Worm (Caenorhabditis elegans) whole organism, L4 larva: ENCODE measurements around the gene fbxa-220.

Experiments used
- F10B5.3 ChIP-seq: sonication (generic microtip); optimal IDR thresholded peaks from 2 replicates; lab custom pipeline; 2016; ENCODE audit warnings: mild to moderate bottlenecking, missing genetic modification characterization, missing compliant biosample characterization
- F44E2.7 ChIP-seq: fragments of 200-800 bp; sonication (Bioruptor generic); IDR thresholded peaks from 2 replicates; pipeline ENCODE4 v2.1.2; 2022; ENCODE audit warnings: missing genetic modification characterization, missing compliant biosample characterization
- R02D3.7 ChIP-seq: fragments of 150-350 bp; sonication (generic microtip); optimal IDR thresholded peaks from 3 replicates; lab custom pipeline; 2014; ENCODE audit warnings: missing biosample characterization, missing genetic modification characterization
- T20F7.1 ChIP-seq: fragments of 200-800 bp; sonication (Bioruptor generic); optimal IDR thresholded peaks from 2 replicates; lab custom pipeline; 2018; ENCODE audit warnings: mild to moderate bottlenecking, missing genetic modification characterization, missing compliant biosample characterization
- Y48G9A.11 ChIP-seq: fragments of 200-800 bp; sonication (Bioruptor generic); IDR thresholded peaks from 2 replicates; pipeline ENCODE4 v1.3.6; 2022; ENCODE audit warnings: missing genetic modification reagents, missing genetic modification characterization, missing compliant biosample characterization
- ZK337.2 ChIP-seq: fragments of 200-800 bp; sonication (Bioruptor generic); IDR thresholded peaks from 2 replicates; pipeline ENCODE4 v1.3.6; 2022; ENCODE audit warnings: missing genetic modification reagents, missing genetic modification characterization, missing compliant biosample characterization
- ZK546.5 ChIP-seq, 2 experiments: sonication (generic microtip); optimal IDR thresholded peaks; 2 replicates each; lab custom pipeline; 2017; ENCODE audit warnings: missing biosample characterization in 2 of 2, missing genetic modification characterization in 2 of 2
- aha-1 ChIP-seq: fragments of 150-350 bp; peaks from one replicate; lab custom pipeline; 2014; ENCODE audit warnings: missing biosample characterization, missing genetic modification characterization
- arid-1 ChIP-seq: fragments of 200-800 bp; sonication (Bioruptor generic); conservative IDR thresholded peaks from 2 replicates; pipeline ENCODE4 v1.3.6; 2022; ENCODE audit warnings: missing genetic modification reagents, missing genetic modification characterization, missing compliant biosample characterization
- ceh-20 ChIP-seq: fragments of 200-800 bp; sonication (Bioruptor generic); IDR thresholded peaks from 2 replicates; pipeline ENCODE4 v1.3.6; 2022; ENCODE audit warnings: missing genetic modification reagents, missing genetic modification characterization, missing compliant biosample characterization
- ces-1 ChIP-seq: fragments of 150-350 bp; sonication (generic microtip); optimal IDR thresholded peaks from 4 replicates; lab custom pipeline; 2014; ENCODE audit warnings: missing biosample characterization, missing genetic modification reagents, missing genetic modification characterization
- daf-12 ChIP-seq: fragments of 150-350 bp; optimal IDR thresholded peaks from 2 replicates; lab custom pipeline; 2014; ENCODE audit warnings: missing biosample characterization, missing genetic modification reagents, missing genetic modification characterization
- dmd-9 ChIP-seq: fragments of 200-800 bp; sonication (Bioruptor generic); IDR thresholded peaks from 2 replicates; pipeline ENCODE4 v1.3.6; 2022; ENCODE audit warnings: missing genetic modification reagents, missing genetic modification characterization, missing compliant biosample characterization
- fkh-10 ChIP-seq: fragments of 150-350 bp; optimal IDR thresholded peaks from 2 replicates; lab custom pipeline; 2014; ENCODE audit warnings: missing biosample characterization, missing genetic modification reagents, missing genetic modification characterization
- gei-8 ChIP-seq: fragments of 200-800 bp; sonication (Bioruptor generic); optimal IDR thresholded peaks from 2 replicates; lab custom pipeline; 2018; ENCODE audit warnings: mild to moderate bottlenecking, missing genetic modification characterization, missing compliant biosample characterization
- hif-1 ChIP-seq, 2 experiments: sonication (generic microtip); optimal IDR thresholded peaks; 2 replicates each; lab custom pipeline; 2016 to 2017; ENCODE audit warnings: missing compliant biosample characterization in 2 of 2, missing genetic modification characterization in 2 of 2, missing genetic modification reagents in 2 of 2, missing genotype in 2 of 2, mild to moderate bottlenecking in 1 of 2
- jun-1 ChIP-seq: fragments of 150-350 bp; optimal IDR thresholded peaks from 2 replicates; lab custom pipeline; 2014; ENCODE audit warnings: missing biosample characterization, missing genetic modification reagents, missing genetic modification characterization
- lim-7 ChIP-seq: fragments of 200-800 bp; sonication (Bioruptor generic); IDR thresholded peaks from 2 replicates; pipeline ENCODE4 v1.3.6; 2022; ENCODE audit warnings: missing genetic modification characterization, missing compliant biosample characterization
- lin-13 ChIP-seq: fragments of 150-350 bp; optimal IDR thresholded peaks from 2 replicates; lab custom pipeline; 2014; ENCODE audit warnings: missing biosample characterization, missing genetic modification reagents, missing genetic modification characterization
- lin-38 ChIP-seq: fragments of 200-800 bp; sonication (Bioruptor generic); IDR thresholded peaks from 2 replicates; pipeline ENCODE4 v1.3.6; 2022; ENCODE audit warnings: missing genetic modification reagents, missing genetic modification characterization, missing compliant biosample characterization
- lir-3 ChIP-seq: sonication (generic microtip); optimal IDR thresholded peaks from 2 replicates; lab custom pipeline; 2016; ENCODE audit warnings: mild to moderate bottlenecking, missing genetic modification characterization, missing compliant biosample characterization
- lsy-2 ChIP-seq, 2 experiments: fragments of 150-350 bp in 1 of 2; sonication (generic microtip) in 1 of 2; optimal IDR thresholded peaks; 2 replicates each; lab custom pipeline; 2014 to 2017; ENCODE audit warnings: missing biosample characterization in 2 of 2, missing genetic modification characterization in 2 of 2
- madf-5 ChIP-seq, 2 experiments: fragments of 200-800 bp; sonication (Bioruptor generic); IDR thresholded peaks; 2 replicates each; pipeline ENCODE4 v1.3.6; 2022; ENCODE audit warnings: missing compliant biosample characterization in 2 of 2, missing genetic modification characterization in 2 of 2
- mdt-29 ChIP-seq: fragments of 200-800 bp; sonication (Bioruptor generic); IDR thresholded peaks from 2 replicates; pipeline ENCODE4 v1.3.6; 2022; ENCODE audit warnings: missing genetic modification reagents, missing genetic modification characterization, missing compliant biosample characterization
- mes-2 ChIP-seq: sonication (generic microtip); optimal IDR thresholded peaks from 2 replicates; lab custom pipeline; 2016; ENCODE audit warnings: missing genotype, mild to moderate bottlenecking, missing genetic modification characterization, missing compliant biosample characterization; ENCODE audit not compliant: poor library complexity, severe bottlenecking
- nhr-10 ChIP-seq: fragments of 150-350 bp; optimal IDR thresholded peaks from 2 replicates; lab custom pipeline; 2014; ENCODE audit warnings: missing biosample characterization, missing genetic modification characterization
- nhr-237 ChIP-seq: sonication (generic microtip); optimal IDR thresholded peaks from 2 replicates; lab custom pipeline; 2017; ENCODE audit warnings: missing biosample characterization, missing genetic modification characterization
- nhr-25 ChIP-seq: sonication (generic microtip); optimal IDR thresholded peaks from 2 replicates; lab custom pipeline; 2017; ENCODE audit warnings: missing genetic modification characterization, mild to moderate bottlenecking, missing compliant biosample characterization, antibody characterized with exemption, moderate library complexity, borderline replicate concordance; ENCODE audit not compliant: insufficient read depth
- nhr-41 ChIP-seq: fragments of 200-800 bp; sonication (Bioruptor generic); IDR thresholded peaks from 2 replicates; pipeline ENCODE4 v1.3.6; 2022; ENCODE audit warnings: missing genetic modification reagents, missing genetic modification characterization, missing compliant biosample characterization
- nhr-48 ChIP-seq: sonication (generic microtip); optimal IDR thresholded peaks from 2 replicates; lab custom pipeline; 2016; ENCODE audit warnings: mild to moderate bottlenecking, missing genetic modification characterization, missing compliant biosample characterization
- nhr-77 ChIP-seq: fragments of 150-350 bp; optimal IDR thresholded peaks from 2 replicates; lab custom pipeline; 2014; ENCODE audit warnings: missing biosample characterization, missing genetic modification characterization
- php-3 ChIP-seq: fragments of 200-800 bp; sonication (Bioruptor generic); IDR thresholded peaks from 2 replicates; pipeline ENCODE4 v1.3.6; 2022; ENCODE audit warnings: missing genetic modification reagents, missing genetic modification characterization, missing compliant biosample characterization
- saeg-2 ChIP-seq: fragments of 200-800 bp; sonication (Bioruptor generic); IDR thresholded peaks from 2 replicates; pipeline ENCODE4 v1.3.6; 2022; ENCODE audit warnings: missing genetic modification reagents, missing genetic modification characterization, missing compliant biosample characterization
- sdz-12 ChIP-seq: fragments of 200-800 bp; sonication (Bioruptor generic); optimal IDR thresholded peaks from 2 replicates; lab custom pipeline; 2018; ENCODE audit warnings: mild to moderate bottlenecking, missing genetic modification characterization, missing compliant biosample characterization
- set-16 ChIP-seq: fragments of 200-800 bp; sonication (Bioruptor generic); IDR thresholded peaks from 2 replicates; pipeline ENCODE4 v1.3.6; 2022; ENCODE audit warnings: missing genetic modification reagents, missing genetic modification characterization, missing compliant biosample characterization
- skn-1 ChIP-seq: fragments of 150-350 bp; optimal IDR thresholded peaks from 2 replicates; lab custom pipeline; 2014; ENCODE audit warnings: missing biosample characterization, missing genetic modification characterization
- spr-3 ChIP-seq: fragments of 200-800 bp; sonication (Bioruptor generic); optimal IDR thresholded peaks from 2 replicates; lab custom pipeline; 2018; ENCODE audit warnings: mild to moderate bottlenecking, missing genetic modification characterization, missing compliant biosample characterization
- unc-130 ChIP-seq: sonication (generic microtip); optimal IDR thresholded peaks from 2 replicates; lab custom pipeline; 2016; ENCODE audit warnings: missing genetic modification reagents, missing genetic modification characterization, missing compliant biosample characterization
- unc-39 ChIP-seq: sonication (generic microtip); optimal IDR thresholded peaks from 2 replicates; lab custom pipeline; 2017; ENCODE audit warnings: missing biosample characterization, missing genetic modification characterization
- zfp-2 ChIP-seq: sonication (generic microtip); optimal IDR thresholded peaks from 2 replicates; lab custom pipeline; 2016; ENCODE audit warnings: mild to moderate bottlenecking, missing genetic modification characterization, missing compliant biosample characterization
- zip-11 ChIP-seq: fragments of 200-800 bp; sonication (Bioruptor generic); IDR thresholded peaks from 2 replicates; pipeline ENCODE4 v1.3.6; 2022; ENCODE audit warnings: missing genetic modification characterization, missing compliant biosample characterization
- zip-2 ChIP-seq: fragments of 150-350 bp; optimal IDR thresholded peaks from 2 replicates; lab custom pipeline; 2014; ENCODE audit warnings: missing biosample characterization, missing genetic modification characterization
- ztf-7 ChIP-seq: fragments of 150-350 bp; optimal IDR thresholded peaks from 2 replicates; lab custom pipeline; 2014; ENCODE audit warnings: missing biosample characterization, missing genetic modification characterization

The fbxa-220 gene

ce11 chrIII:11508816-11509215 lies 24.8 kb upstream of the fbxa-220 start, which contains the start of gene Y66D12A.19:
Gene Y66D12A.19 (plus strand): TSS chrIII:11509081.
- peak; percentile 52 for TF ChIP-seq R02D3.7
- TF ChIP-seq zip-11 (GFP tag; lab: Robert Waterston, UW): no peak
- peak; percentile 48 for TF ChIP-seq lin-38
- TF ChIP-seq mdt-29 (GFP tag; lab: Robert Waterston, UW): no peak
- no peak for TF ChIP-seq F10B5.3 (tag; lab: Kevin White, UChicago)
- no peak for TF ChIP-seq php-3

- TF ChIP-seq aha-1 (peak; percentile 65), madf-5 (GFP tag; IDR thresholded peaks at IDR 0.05; lab: Robert Waterston, UW) (0 out of 4 replicates have a peak, but pooled peaks of 1 of the 2 experiments have one; percentile 8), jun-1 (tag; lab: Kevin White, UChicago) (no peak), spr-3 (GFP tag; lab: Kevin White, UChicago) (no peak), Y48G9A.11 (GFP tag; lab: Robert Waterston, UW) (no peak)
These were observed 21.6 kb upstream of the fbxa-220 start for ce11 chrIII:11505621-11506020.

ce11 chrIII:11505213-11505612 lies 21.2 kb upstream of the fbxa-220 start, which contains the start of the genes Y66D12A.21 and spe-6:
Gene Y66D12A.21 (minus strand): TSS chrIII:11505302.
Gene spe-6 (plus strand): TSS chrIII:11505488.
- no peak for TF ChIP-seq ces-1 (GFP tag; lab: Kevin White, UChicago)
- no peak for TF ChIP-seq nhr-25 (tag; lab: Kevin White, UChicago)
- no peak for TF ChIP-seq ceh-20
- TF ChIP-seq lir-3 (tag; lab: Kevin White, UChicago): no peak
- TF ChIP-seq unc-130: peak; percentile 4
- no peak for TF ChIP-seq gei-8 (GFP tag; lab: Kevin White, UChicago)
- no peak for TF ChIP-seq fkh-10 (GFP tag; lab: Kevin White, UChicago)
- TF ChIP-seq sdz-12 (GFP tag; lab: Kevin White, UChicago): no peak
- no peak for TF ChIP-seq nhr-10 (tag; lab: Kevin White, UChicago)
- TF ChIP-seq lim-7 (GFP tag; lab: Robert Waterston, UW): no peak
- peak; percentile 87 for TF ChIP-seq lin-38
- TF ChIP-seq nhr-41 (GFP tag; lab: Robert Waterston, UW): no peak
- no peak for TF ChIP-seq zip-2 (tag; lab: Kevin White, UChicago)
- no peak for TF ChIP-seq daf-12
- no peak for TF ChIP-seq zip-11 (GFP tag; lab: Robert Waterston, UW)
- no peak for TF ChIP-seq spr-3 (GFP tag; lab: Kevin White, UChicago)
- TF ChIP-seq zfp-2 (tag; lab: Kevin White, UChicago): no peak
- no peak for TF ChIP-seq madf-5 (GFP tag; IDR thresholded peaks at IDR 0.05; lab: Robert Waterston, UW)
- TF ChIP-seq nhr-77 (tag; lab: Kevin White, UChicago): no peak
- peak in 1 of 2 experiments; percentile 36 for TF ChIP-seq lsy-2 (tag; optimal IDR thresholded peaks at IDR 0.05; lab: Kevin White, UChicago)
- no peak for TF ChIP-seq F44E2.7 (GFP tag; lab: Robert Waterston, UW)
- TF ChIP-seq mes-2 (tag; lab: Kevin White, UChicago): peak; percentile 63
- no peak for TF ChIP-seq ZK546.5 (tag; optimal IDR thresholded peaks at IDR 0.05; lab: Kevin White, UChicago)
- TF ChIP-seq dmd-9 (GFP tag; lab: Robert Waterston, UW): no peak
- TF ChIP-seq lin-13 (GFP tag; lab: Kevin White, UChicago): no peak
- no peak for TF ChIP-seq arid-1 (GFP tag; lab: Robert Waterston, UW)

- no peak for TF ChIP-seq T20F7.1 (GFP tag; lab: Kevin White, UChicago)
- TF ChIP-seq nhr-48 (tag; lab: Kevin White, UChicago): no peak
- TF ChIP-seq R02D3.7: no peak
- TF ChIP-seq set-16 (GFP tag; lab: Robert Waterston, UW): no peak
- no peak for TF ChIP-seq ZK337.2
- TF ChIP-seq skn-1 (tag; lab: Kevin White, UChicago): no peak
- TF ChIP-seq unc-39 (tag; lab: Kevin White, UChicago): no peak
- TF ChIP-seq nhr-237 (tag; lab: Kevin White, UChicago): no peak
- TF ChIP-seq gei-8 (GFP tag; lab: Kevin White, UChicago): no peak
- no peak for TF ChIP-seq arid-1 (GFP tag; lab: Robert Waterston, UW)
- TF ChIP-seq ces-1 (GFP tag; lab: Kevin White, UChicago): no peak
- TF ChIP-seq Y48G9A.11 (GFP tag; lab: Robert Waterston, UW): no peak
- TF ChIP-seq saeg-2 (GFP tag; lab: Robert Waterston, UW): no peak
- no peak for TF ChIP-seq zip-11 (GFP tag; lab: Robert Waterston, UW)
- TF ChIP-seq hif-1 (tag; optimal IDR thresholded peaks at IDR 0.05; lab: Kevin White, UChicago): no peak
- no peak for TF ChIP-seq ztf-7 (tag; lab: Kevin White, UChicago)
These were observed 18.8 kb upstream of the fbxa-220 start, which contains the start of gene tin-10 for ce11 chrIII:11502753-11503152. Gene tin-10 (minus strand): TSS chrIII:11502853.
